Worm (Caenorhabditis elegans) whole organism, late embryonic: Measurements from ENCODE around the gene npax-3.

ENCODE experiments used
- nhr-11 ChIP-seq: fragments of 150-350 bp; optimal IDR thresholded peaks from 2 replicates; lab custom pipeline; 2014; ENCODE audit warnings: missing biosample characterization, missing genetic modification characterization
- rnt-1 ChIP-seq: sonication (generic microtip); optimal IDR thresholded peaks from 2 replicates; lab custom pipeline; 2016; ENCODE audit warnings: missing genetic modification characterization, missing compliant biosample characterization
- syd-9 ChIP-seq: sonication (generic microtip); optimal IDR thresholded peaks from 2 replicates; lab custom pipeline; 2016; ENCODE audit warnings: mild to moderate bottlenecking, missing genetic modification characterization, moderate library complexity, missing compliant biosample characterization

DNA sequence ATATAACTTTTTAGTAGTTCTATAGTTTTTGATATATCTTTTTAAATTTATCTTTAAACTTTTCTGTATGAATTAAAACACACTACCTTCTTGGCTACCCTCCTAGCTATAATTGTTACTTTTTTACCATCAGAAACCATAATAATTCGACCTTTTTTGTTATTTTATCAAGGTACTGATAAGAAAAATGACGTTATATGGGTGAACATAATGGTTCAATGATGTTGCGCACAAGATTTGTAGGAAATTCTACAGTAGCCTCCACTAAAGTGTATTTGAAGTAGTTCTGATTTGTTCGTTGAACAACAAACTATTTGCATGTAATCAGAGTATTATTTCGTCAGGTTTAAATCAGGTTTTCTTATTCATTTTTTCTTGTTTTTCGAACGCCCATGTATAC lies 29.3 kb downstream of the npax-3 start:
- no peak for TF ChIP-seq nhr-11 (tag; lab: Kevin White, UChicago)
- no peak for TF ChIP-seq syd-9 (tag; lab: Kevin White, UChicago)
- TF ChIP-seq rnt-1 = no peak
